Fruit fly (Drosophila melanogaster) whole organism, adult: Measurements from ENCODE around the gene CG14110.

ENCODE experiments used
- CG11617 ChIP-seq: fragments of 200-800 bp; sonication (Bioruptor generic); optimal IDR thresholded peaks from 2 replicates; lab custom pipeline; 2017; ENCODE audit warnings: mild to moderate bottlenecking, missing biosample characterization, missing genetic modification reagents, missing genetic modification characterization
- CG12768 ChIP-seq: fragments of 200-800 bp; sonication (Bioruptor generic); optimal IDR thresholded peaks from 2 replicates; lab custom pipeline; 2017; ENCODE audit warnings: missing biosample characterization, missing genetic modification characterization, mild to moderate bottlenecking, moderate library complexity, missing genetic modification reagents
- CG14711 ChIP-seq: fragments of 200-800 bp; sonication (Bioruptor generic); optimal IDR thresholded peaks from 2 replicates; lab custom pipeline; 2018; ENCODE audit warnings: missing biosample characterization, mild to moderate bottlenecking, missing genetic modification characterization, moderate library complexity
- CG1620 ChIP-seq: fragments of 200-800 bp; sonication (Bioruptor generic); optimal IDR thresholded peaks from 2 replicates; lab custom pipeline; 2016; ENCODE audit warnings: missing biosample characterization, missing genetic modification characterization
- CG33017 ChIP-seq: fragments of 200-800 bp; sonication (Bioruptor generic); optimal IDR thresholded peaks from 2 replicates; lab custom pipeline; 2018; ENCODE audit warnings: missing biosample characterization, mild to moderate bottlenecking, missing genetic modification characterization, moderate library complexity
- CG5204 ChIP-seq: fragments of 200-800 bp; sonication (Bioruptor generic); optimal IDR thresholded peaks from 2 replicates; lab custom pipeline; 2016; ENCODE audit warnings: missing biosample characterization, missing genetic modification characterization
- CG7045 ChIP-seq: fragments of 200-800 bp; sonication (Bioruptor generic); optimal IDR thresholded peaks from 2 replicates; lab custom pipeline; 2017; ENCODE audit warnings: missing biosample characterization, mild to moderate bottlenecking, missing genetic modification characterization
- CG7101 ChIP-seq: fragments of 200-800 bp; sonication (Bioruptor generic); optimal IDR thresholded peaks from 2 replicates; lab custom pipeline; 2018; ENCODE audit warnings: missing biosample characterization, mild to moderate bottlenecking, missing genetic modification characterization, moderate library complexity
- Clk ChIP-seq: fragments of 200-800 bp; sonication (Bioruptor generic); optimal IDR thresholded peaks from 2 replicates; lab custom pipeline; 2017; ENCODE audit warnings: missing biosample characterization, missing genetic modification characterization
- Crg-1 ChIP-seq: fragments of 200-800 bp; sonication (Bioruptor generic); optimal IDR thresholded peaks from 2 replicates; lab custom pipeline; 2016; ENCODE audit warnings: missing biosample characterization, missing genetic modification characterization
- Hr96 ChIP-seq: fragments of 200-800 bp; sonication (Bioruptor generic); optimal IDR thresholded peaks from 2 replicates; lab custom pipeline; 2016; ENCODE audit warnings: missing biosample characterization, missing genetic modification characterization
- Mnt ChIP-seq: fragments of 200-800 bp; sonication (Bioruptor generic); optimal IDR thresholded peaks from 2 replicates; lab custom pipeline; 2016; ENCODE audit warnings: missing biosample characterization, mild to moderate bottlenecking, missing genetic modification characterization
- bab1 ChIP-seq: fragments of 200-800 bp; sonication (Bioruptor generic); optimal IDR thresholded peaks from 3 replicates; lab custom pipeline; 2019; ENCODE audit warnings: missing biosample characterization, mild to moderate bottlenecking, missing genetic modification characterization, moderate library complexity
- cic ChIP-seq: fragments of 200-800 bp; sonication (Bioruptor generic); optimal IDR thresholded peaks from 2 replicates; lab custom pipeline; 2017; ENCODE audit warnings: missing biosample characterization, mild to moderate bottlenecking, missing genetic modification characterization, moderate library complexity
- cnc ChIP-seq, 2 experiments: fragments of >200 bp; optimal IDR thresholded peaks; 2 replicates each; lab custom pipeline; 2017
- kay ChIP-seq: fragments of 200-800 bp; sonication (Bioruptor generic); peaks from one replicate; lab custom pipeline; 2016; ENCODE audit warnings: missing biosample characterization, missing genetic modification characterization, borderline replicate concordance
- ovo ChIP-seq: fragments of 200-800 bp; sonication (Bioruptor generic); optimal IDR thresholded peaks from 2 replicates; lab custom pipeline; 2016; ENCODE audit warnings: missing biosample characterization, missing genetic modification characterization
- pad ChIP-seq: fragments of 200-800 bp; sonication (Bioruptor generic); optimal IDR thresholded peaks from 3 replicates; lab custom pipeline; 2017; ENCODE audit warnings: missing biosample characterization, missing genetic modification characterization, mild to moderate bottlenecking, moderate library complexity, missing genetic modification reagents
- tj ChIP-seq: fragments of 200-800 bp; sonication (Bioruptor generic); optimal IDR thresholded peaks from 3 replicates; lab custom pipeline; 2017; ENCODE audit warnings: missing biosample characterization, mild to moderate bottlenecking, missing genetic modification characterization, moderate library complexity
- toe ChIP-seq: fragments of 200-800 bp; sonication (Bioruptor generic); optimal IDR thresholded peaks from 2 replicates; lab custom pipeline; 2016; ENCODE audit warnings: missing biosample characterization, missing genetic modification characterization

The CG14110 gene

dm6 chr3L:13420212-13420611, 35.6 kb downstream of the CG14110 start:
- TF ChIP-seq bab1: no peak
- no peak for TF ChIP-seq Mnt (GFP tag; lab: Kevin White, UChicago)
- no peak for TF ChIP-seq tj (GFP tag; lab: Kevin White, UChicago)
- no peak for TF ChIP-seq Hr96 (GFP tag; lab: Kevin White, UChicago)
- peak; percentile 15 for TF ChIP-seq kay (GFP tag; lab: Kevin White, UChicago)
- TF ChIP-seq CG7101: no peak
- TF ChIP-seq Clk (GFP tag; lab: Kevin White, UChicago): no peak
- TF ChIP-seq Crg-1 (GFP tag; lab: Kevin White, UChicago): no peak

- TF ChIP-seq Hr96 (GFP tag; lab: Kevin White, UChicago): no peak
- TF ChIP-seq ovo: no peak
- TF ChIP-seq CG7101: no peak
- no peak for TF ChIP-seq bab1
- TF ChIP-seq pad: no peak
- TF ChIP-seq CG1620 (GFP tag; lab: Kevin White, UChicago): no peak
- no peak for TF ChIP-seq CG12768 (GFP tag; lab: Kevin White, UChicago)
- no peak for TF ChIP-seq CG5204
- no peak for TF ChIP-seq CG7045 (GFP tag; lab: Kevin White, UChicago)
- TF ChIP-seq Crg-1 (GFP tag; lab: Kevin White, UChicago): no peak
- no peak for TF ChIP-seq kay (GFP tag; lab: Kevin White, UChicago)
- no peak for TF ChIP-seq CG33017 (tag; lab: Kevin White, UChicago)
- no peak for TF ChIP-seq cic (GFP tag; lab: Kevin White, UChicago)
- TF ChIP-seq CG14711 (tag; lab: Kevin White, UChicago): no peak
- TF ChIP-seq cnc (optimal IDR thresholded peaks at IDR 0.05; lab: Kevin White, UChicago): no peak
- no peak for TF ChIP-seq Clk (GFP tag; lab: Kevin White, UChicago)
- no peak for TF ChIP-seq CG11617 (GFP tag; lab: Kevin White, UChicago)
- TF ChIP-seq Mnt (GFP tag; lab: Kevin White, UChicago): no peak
- TF ChIP-seq toe (GFP tag; lab: Kevin White, UChicago): no peak
Measured at dm6 chr3L:13422286-13422787, 37.7 kb downstream of the CG14110 start, which contains the start of gene CG32121. Gene CG32121 (minus strand): TSS chr3L:13422336.

- TF ChIP-seq CG14711 (tag; lab: Kevin White, UChicago) (no peak), toe (GFP tag; lab: Kevin White, UChicago) (no peak), cic (GFP tag; lab: Kevin White, UChicago) (no peak), CG7101 (no peak), cnc (optimal IDR thresholded peaks at IDR 0.05; lab: Kevin White, UChicago) (no peak), ovo (no peak), Hr96 (GFP tag; lab: Kevin White, UChicago) (no peak), CG11617 (GFP tag; lab: Kevin White, UChicago) (no peak)
Measured at dm6 chr3L:13424068-13424467, 39.5 kb downstream of the CG14110 start, which contains the start of gene CG33263. Gene CG33263 (minus strand): TSS chr3L:13424168.

DNA sequence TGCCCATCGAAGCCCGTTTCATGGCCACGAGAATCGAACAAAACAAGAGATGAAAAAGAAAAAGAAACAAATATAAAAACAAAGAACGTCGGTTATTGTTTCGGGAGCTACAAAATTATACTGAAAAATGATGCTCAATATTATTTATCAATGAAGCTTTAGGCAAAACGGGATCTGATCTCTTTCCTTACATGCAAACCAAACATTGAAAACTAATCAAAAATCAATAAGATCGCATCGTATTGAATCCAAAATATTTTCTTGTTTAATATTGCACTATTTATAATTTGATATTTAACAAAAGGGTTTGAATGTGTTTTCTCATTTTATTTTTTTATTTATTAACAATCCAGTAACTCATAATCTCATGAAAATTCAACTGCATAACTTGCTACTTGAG, 41.0 kb downstream of the CG14110 start, which contains the start of gene CG14106:
Gene CG14106, minus strand, starts transcription at position 101 of the 400 bp plus-strand sequence.
- TF ChIP-seq Crg-1 (GFP tag; lab: Kevin White, UChicago) (no peak), cnc (optimal IDR thresholded peaks at IDR 0.05; lab: Kevin White, UChicago) (no peak), Mnt (GFP tag; lab: Kevin White, UChicago) (no peak)

DNA sequence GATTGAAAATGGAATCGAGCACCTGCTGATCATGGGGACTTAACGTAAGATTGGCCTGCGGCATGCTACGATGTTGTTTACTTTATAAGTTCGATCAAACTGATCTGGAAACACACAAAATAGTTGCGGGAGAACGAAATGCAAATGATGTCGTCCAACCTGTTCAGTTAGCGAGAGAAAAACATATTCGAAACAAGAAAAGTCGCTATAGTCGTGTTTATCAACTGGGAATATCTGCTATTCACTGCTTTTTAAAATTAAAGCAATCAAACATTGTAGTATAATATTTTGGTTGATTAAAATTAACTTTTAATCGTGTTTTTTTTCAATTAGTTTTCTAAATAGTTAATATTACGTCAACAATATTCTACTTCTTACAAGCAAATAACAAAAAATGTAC, 42.0 kb downstream of the CG14110 start, which contains the start of gene CG14105:
Gene CG14105, minus strand, starts transcription at position 101 of the 400 bp plus-strand sequence.
- TF ChIP-seq Clk (GFP tag; lab: Kevin White, UChicago) (no peak), kay (GFP tag; lab: Kevin White, UChicago) (no peak), CG1620 (GFP tag; lab: Kevin White, UChicago) (no peak), CG33017 (tag; lab: Kevin White, UChicago) (no peak), CG7101 (no peak), cic (GFP tag; lab: Kevin White, UChicago) (no peak), pad (no peak), CG5204 (no peak)

DNA sequence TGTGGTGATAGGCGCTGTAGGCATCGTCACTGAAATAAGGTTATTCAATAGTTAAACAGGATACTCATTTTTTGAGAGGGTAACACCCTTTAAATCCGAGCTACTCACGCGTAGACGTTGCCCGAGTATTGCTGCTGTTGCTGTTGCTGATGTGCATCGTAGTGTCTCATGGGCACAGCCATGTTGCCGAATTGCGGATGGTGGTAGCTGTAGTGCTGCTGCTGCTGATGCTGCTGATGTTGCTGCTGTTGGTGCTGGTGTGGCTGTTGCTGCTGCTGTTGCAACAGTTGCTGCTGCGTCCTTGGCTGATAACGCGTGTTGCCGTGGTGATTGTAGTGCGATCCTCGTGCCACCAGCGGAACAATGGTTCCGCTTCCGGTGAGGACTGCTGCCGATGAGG, 45.6 kb downstream of the CG14110 start:
- TF ChIP-seq CG12768 (GFP tag; lab: Kevin White, UChicago) (no peak), CG33017 (tag; lab: Kevin White, UChicago) (no peak), Mnt (GFP tag; lab: Kevin White, UChicago) (no peak), cic (GFP tag; lab: Kevin White, UChicago) (no peak), CG7101 (no peak), toe (GFP tag; lab: Kevin White, UChicago) (no peak), cnc (optimal IDR thresholded peaks at IDR 0.05; lab: Kevin White, UChicago) (no peak), ovo (no peak), CG5204 (no peak), pad (no peak), CG7045 (GFP tag; lab: Kevin White, UChicago) (no peak), tj (GFP tag; lab: Kevin White, UChicago) (no peak), CG1620 (GFP tag; lab: Kevin White, UChicago) (no peak), Clk (GFP tag; lab: Kevin White, UChicago) (no peak)

- no peak for TF ChIP-seq CG33017 (tag; lab: Kevin White, UChicago)
Measured at dm6 chr3L:13432791-13433190, 48.2 kb downstream of the CG14110 start.
